In the genomic region with DNA sequence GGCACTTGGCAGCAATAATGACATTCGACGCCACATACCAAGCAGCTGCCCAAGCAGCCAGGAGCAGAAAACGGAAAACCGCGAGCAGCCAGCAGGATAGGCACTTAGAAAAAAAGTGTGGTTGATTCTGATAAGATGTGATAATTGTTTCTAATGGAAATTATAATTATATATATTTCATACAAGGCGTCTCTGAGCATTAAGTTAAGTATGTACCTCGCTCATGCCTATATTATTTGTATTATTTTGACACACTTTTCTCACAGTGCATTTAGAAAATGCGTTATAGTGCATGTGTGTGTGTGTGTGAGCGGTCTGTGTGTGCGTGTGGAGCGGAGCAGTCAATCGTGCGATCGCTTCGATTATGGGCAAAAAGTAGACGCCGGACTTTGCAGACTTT, we compare ENCODE assay signal across 1 fruit fly cellular context.
A peak's percentile ranks its signal among the peaks of the same experiment; 100 is the strongest.
TF ChIP-seq lines count a peak whose summit lies in the region.

No protein-coding gene starts in this region.

TF ChIP-seq in whole organism, embryonic, 481 proteins besides CTCF, POLR2A, EP300 and RAD21 (continued from another document):
- TF ChIP-seq lbe (GFP tag; optimal IDR thresholded peaks at IDR 0.05; lab: Kevin White, UChicago), result peak; percentile 18
- TF ChIP-seq CG12769 (tag; optimal IDR thresholded peaks at IDR 0.05; lab: Kevin White, UChicago), result no peak
- TF ChIP-seq CG17829 (tag; optimal IDR thresholded peaks at IDR 0.05; lab: Kevin White, UChicago), result peak; percentile 56
- no peak for TF ChIP-seq CG11456 (GFP tag; IDR thresholded peaks at IDR 0.05; lab: Robert Waterston, UW)
- TF ChIP-seq CG8765 (GFP tag; IDR thresholded peaks at IDR 0.05; lab: Robert Waterston, UW), result peak; percentile 66; the same call in 1 of the 2 replicates
- no peak for TF ChIP-seq CG9215 (GFP tag; IDR thresholded peaks at IDR 0.05; lab: Robert Waterston, UW)
- TF ChIP-seq CG6254 (GFP tag; optimal IDR thresholded peaks at IDR 0.05; lab: Kevin White, UChicago), result peak; percentile 0
- TF ChIP-seq Elba2 (GFP tag; optimal IDR thresholded peaks at IDR 0.05; lab: Kevin White, UChicago), result peak; percentile 42
- TF ChIP-seq scrt (GFP tag; optimal IDR thresholded peaks at IDR 0.05; lab: Kevin White, UChicago), result no peak
- TF ChIP-seq CG4820 (GFP tag; optimal IDR thresholded peaks at IDR 0.05; lab: Kevin White, UChicago), result peak; percentile 7
- peak; percentile 69 for TF ChIP-seq dmrt11E (tag; optimal IDR thresholded peaks at IDR 0.05; lab: Kevin White, UChicago)
- TF ChIP-seq Hmx (GFP tag; optimal IDR thresholded peaks at IDR 0.05; lab: Kevin White, UChicago), result no peak
- TF ChIP-seq Taf1 (GFP tag; IDR thresholded peaks at IDR 0.05; lab: Robert Waterston, UW), result no peak
- peak; percentile 68 for TF ChIP-seq CG9727 (GFP tag; optimal IDR thresholded peaks at IDR 0.05; lab: Kevin White, UChicago)
- no peak for TF ChIP-seq Sin3A (optimal IDR thresholded peaks at IDR 0.05; lab: Kevin White, UChicago)
- peak; percentile 31; the same call in 1 of the 2 replicates for TF ChIP-seq vvl (GFP tag; IDR thresholded peaks at IDR 0.05; lab: Robert Waterston, UW)
- TF ChIP-seq CG1602 (GFP tag; optimal IDR thresholded peaks at IDR 0.05; lab: Kevin White, UChicago), result peak; percentile 33
- peak; percentile 19 for TF ChIP-seq fd96Cb (tag; optimal IDR thresholded peaks at IDR 0.05; lab: Kevin White, UChicago)
- peak; percentile 11 for TF ChIP-seq az2 (GFP tag; optimal IDR thresholded peaks at IDR 0.05; lab: Kevin White, UChicago)
- peak; percentile 58 for TF ChIP-seq zf30C (GFP tag; optimal IDR thresholded peaks at IDR 0.05; lab: Kevin White, UChicago)
- no peak for TF ChIP-seq h (optimal IDR thresholded peaks at IDR 0.05; lab: Kevin White, UChicago)
- no peak for TF ChIP-seq eyg (GFP tag; optimal IDR thresholded peaks at IDR 0.05; lab: Kevin White, UChicago)
- peak in 1 of 3 experiments; percentile 58 for TF ChIP-seq lola (GFP tag; optimal IDR thresholded peaks at IDR 0.05; lab: Kevin White, UChicago)
- no peak for TF ChIP-seq sc (optimal IDR thresholded peaks at IDR 0.05; lab: Kevin White, UChicago)
- TF ChIP-seq sc (GFP tag; optimal IDR thresholded peaks at IDR 0.05; lab: Kevin White, UChicago), result peak; percentile 14
- TF ChIP-seq mld (GFP tag; IDR thresholded peaks at IDR 0.05; lab: Robert Waterston, UW; ENCODE audit: partially characterized antibody), result no peak
- peak; percentile 60 for TF ChIP-seq CG4424 (GFP tag; optimal IDR thresholded peaks at IDR 0.05; lab: Kevin White, UChicago)
- peak; percentile 53 for TF ChIP-seq fd102C (GFP tag; optimal IDR thresholded peaks at IDR 0.05; lab: Kevin White, UChicago)
- TF ChIP-seq Med (GFP tag; lab: Kevin White, UChicago), result peak; percentile 58
- peak; percentile 21 for TF ChIP-seq CG13775 (GFP tag; optimal IDR thresholded peaks at IDR 0.05; lab: Kevin White, UChicago)
- 0 out of 2 replicates have a peak, but pooled peaks have one; percentile 12 for TF ChIP-seq CG10366 (GFP tag; IDR thresholded peaks at IDR 0.05; lab: Robert Waterston, UW)
- TF ChIP-seq Blimp-1 (GFP tag; optimal IDR thresholded peaks at IDR 0.05; lab: Kevin White, UChicago), result peak; percentile 15
- peak; percentile 5 for TF ChIP-seq tin (GFP tag; optimal IDR thresholded peaks at IDR 0.05; lab: Kevin White, UChicago)
- 0 out of 3 replicates have a peak, but pooled peaks have one; percentile 25 for TF ChIP-seq ci (GFP tag; IDR thresholded peaks at IDR 0.05; lab: Robert Waterston, UW)
- no peak for TF ChIP-seq CG14860 (GFP tag; IDR thresholded peaks at IDR 0.05; lab: Robert Waterston, UW; ENCODE audit: partially characterized antibody)
- TF ChIP-seq CG11696 (GFP tag; IDR thresholded peaks at IDR 0.05; lab: Robert Waterston, UW), result no peak
- TF ChIP-seq ara (GFP tag; IDR thresholded peaks at IDR 0.05; lab: Robert Waterston, UW), result peak; percentile 66; the same call in 1 of the 2 replicates
